Worm (Caenorhabditis elegans): Measurements from ENCODE around the gene F13B12.6.

The F13B12.6 gene

DNA sequence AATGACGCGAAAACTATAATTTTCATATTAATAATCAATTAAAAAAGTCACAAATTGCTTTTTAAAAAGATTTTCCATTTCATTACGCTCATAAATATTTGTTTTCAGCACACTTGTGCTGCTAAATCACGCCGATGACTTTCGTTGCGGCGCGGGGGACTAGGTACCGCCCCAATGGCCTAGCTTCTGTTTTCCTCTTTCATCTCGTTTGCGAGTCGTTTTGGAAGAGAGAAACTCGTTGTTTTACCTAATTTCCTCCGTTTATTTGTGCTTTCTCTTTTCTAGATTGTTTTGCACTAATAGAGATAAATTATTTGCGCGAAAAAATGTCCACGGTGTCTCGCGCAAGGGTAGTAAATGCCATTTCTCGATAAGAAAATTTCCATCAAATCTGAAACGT lies 36.6 kb downstream of the F13B12.6 start:
- TF ChIP-seq Y55F3AM.14 (GFP tag; optimal IDR thresholded peaks at IDR 0.05) (no peak), sma-9 (GFP tag; optimal IDR thresholded peaks at IDR 0.05) (no peak), sma-9 (tag; optimal IDR thresholded peaks at IDR 0.05) (no peak), nhr-237 (tag; optimal IDR thresholded peaks at IDR 0.05) (no peak), mdl-1 (tag; optimal IDR thresholded peaks at IDR 0.05) (no peak), unc-39 (tag; optimal IDR thresholded peaks at IDR 0.05) (no peak), ceh-82 (tag; optimal IDR thresholded peaks at IDR 0.05) (no peak), ztf-11 (tag; optimal IDR thresholded peaks at IDR 0.05) (no peak), mab-5 (tag; optimal IDR thresholded peaks at IDR 0.05) (no peak), nhr-11 (tag; optimal IDR thresholded peaks at IDR 0.05) (no peak), mbf-1 (tag; optimal IDR thresholded peaks at IDR 0.05) (no peak), gmeb-1 (tag; optimal IDR thresholded peaks at IDR 0.05) (no peak), ZK546.5 (tag; optimal IDR thresholded peaks at IDR 0.05) (no peak), ama-1 (optimal IDR thresholded peaks at IDR 0.05) (no peak), nhr-6 (tag; optimal IDR thresholded peaks at IDR 0.05) (no peak), egl-27 (tag; optimal IDR thresholded peaks at IDR 0.05) (no peak), zag-1 (tag; optimal IDR thresholded peaks at IDR 0.05) (no peak), ceh-16 (tag; optimal IDR thresholded peaks at IDR 0.05) (no peak), crh-2 (tag; optimal IDR thresholded peaks at IDR 0.05) (no peak), lin-13 (GFP tag; optimal IDR thresholded peaks at IDR 0.05) (no peak)

DNA sequence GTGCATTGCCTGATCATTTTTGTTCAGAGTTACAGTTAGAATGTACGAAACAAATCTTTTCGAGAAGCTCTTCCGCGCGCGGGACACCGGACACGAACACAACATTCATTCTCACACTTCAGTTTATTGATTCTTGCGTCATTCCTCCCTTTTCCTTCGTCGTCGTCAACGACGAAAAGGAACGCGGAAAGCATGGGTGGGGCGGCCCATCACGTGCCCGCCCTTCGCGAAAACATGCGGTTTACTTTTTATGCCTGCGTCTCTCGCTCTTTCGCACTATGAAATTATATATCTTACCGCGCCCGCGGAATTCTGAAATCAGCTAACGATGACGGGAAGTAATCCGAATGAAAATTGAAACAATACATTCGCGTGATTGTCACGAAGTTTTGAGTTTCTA lies 37.1 kb downstream of the F13B12.6 start:
- TF ChIP-seq ama-1 (optimal IDR thresholded peaks at IDR 0.05) = no peak
- TF ChIP-seq lsy-2 (tag; optimal IDR thresholded peaks at IDR 0.05) = peak in 1 of 2 experiments; percentile 65
- TF ChIP-seq lin-11 (tag; optimal IDR thresholded peaks at IDR 0.05) = peak; percentile 40
- TF ChIP-seq crh-2 (tag; optimal IDR thresholded peaks at IDR 0.05) = peak; percentile 41
- no peak for TF ChIP-seq ceh-82 (tag; optimal IDR thresholded peaks at IDR 0.05)
- TF ChIP-seq sma-3 (GFP tag; optimal IDR thresholded peaks at IDR 0.05) = peak; percentile 53
- no peak for TF ChIP-seq nhr-6 (tag; optimal IDR thresholded peaks at IDR 0.05)
- TF ChIP-seq sma-9 (GFP tag; optimal IDR thresholded peaks at IDR 0.05) = peak; percentile 63
- TF ChIP-seq sma-9 (tag; optimal IDR thresholded peaks at IDR 0.05) = no peak
- peak; percentile 71 for TF ChIP-seq nhr-21 (tag; optimal IDR thresholded peaks at IDR 0.05)
- no peak for TF ChIP-seq fos-1 (tag; optimal IDR thresholded peaks at IDR 0.05)
- peak; percentile 1 to 76 for TF ChIP-seq mdl-1 (tag; optimal IDR thresholded peaks at IDR 0.05)
- TF ChIP-seq blmp-1 (tag; optimal IDR thresholded peaks at IDR 0.05; ENCODE audit: insufficient read depth) = no peak
- TF ChIP-seq skn-1 (tag; optimal IDR thresholded peaks at IDR 0.05) = no peak
- peak; percentile 66 for TF ChIP-seq nhr-129 (tag; optimal IDR thresholded peaks at IDR 0.05)
- peak; percentile 24 for TF ChIP-seq snpc-4 (tag; optimal IDR thresholded peaks at IDR 0.05)
- TF ChIP-seq nhr-25 (tag; optimal IDR thresholded peaks at IDR 0.05) = peak; percentile 55
- no peak for TF ChIP-seq nhr-12 (tag; optimal IDR thresholded peaks at IDR 0.05)
- no peak for TF ChIP-seq Y55F3AM.14 (GFP tag; optimal IDR thresholded peaks at IDR 0.05)
- no peak for TF ChIP-seq ZK546.5 (tag; optimal IDR thresholded peaks at IDR 0.05)
- TF ChIP-seq ztf-1 (GFP tag; conservative IDR thresholded peaks at IDR 0.05) = no peak
- no peak for TF ChIP-seq gmeb-1 (tag; optimal IDR thresholded peaks at IDR 0.05)
- no peak for TF ChIP-seq F13H6.1 (tag; optimal IDR thresholded peaks at IDR 0.05)
- no peak for TF ChIP-seq unc-39 (tag; optimal IDR thresholded peaks at IDR 0.05)
- no peak for TF ChIP-seq egl-27 (tag; optimal IDR thresholded peaks at IDR 0.05)
- no peak for TF ChIP-seq nhr-10 (tag; optimal IDR thresholded peaks at IDR 0.05)
- no peak for TF ChIP-seq unc-55 (GFP tag; optimal IDR thresholded peaks at IDR 0.05)
- TF ChIP-seq C34F6.9 (tag; optimal IDR thresholded peaks at IDR 0.05) = peak; percentile 79
- TF ChIP-seq nhr-77 (tag; optimal IDR thresholded peaks at IDR 0.05) = no peak
- peak; percentile 23 for TF ChIP-seq sem-4 (tag; optimal IDR thresholded peaks at IDR 0.05)
- no peak for TF ChIP-seq mab-5 (tag; optimal IDR thresholded peaks at IDR 0.05)

DNA sequence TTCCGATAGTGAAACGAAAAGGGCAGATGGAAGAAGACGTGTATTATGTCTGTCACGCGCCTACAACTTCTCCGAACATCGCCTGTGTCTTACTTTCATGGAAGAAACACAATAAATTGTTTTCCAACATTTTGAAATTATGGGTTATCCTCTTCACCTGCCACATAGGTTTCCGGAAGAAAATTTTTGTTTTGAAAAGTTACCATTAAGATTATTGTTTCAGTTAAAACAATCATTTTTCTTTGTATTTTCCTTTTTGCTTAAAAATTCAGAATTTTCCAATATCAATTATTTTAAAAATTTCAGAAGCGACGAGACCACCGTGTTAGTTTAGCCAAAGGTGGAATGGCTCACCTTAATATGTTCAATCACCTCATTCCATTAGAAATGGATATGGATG lies 43.1 kb downstream of the F13B12.6 start, which contains the start of gene mask-1:
TSS of gene mask-1 (plus strand) at position 301 of the 400 bp plus-strand sequence.
- no peak for TF ChIP-seq alr-1 (tag; optimal IDR thresholded peaks at IDR 0.05)
- no peak for TF ChIP-seq peb-1 (tag; optimal IDR thresholded peaks at IDR 0.05)
- no peak for TF ChIP-seq unc-62 (GFP tag; optimal IDR thresholded peaks at IDR 0.05)
- no peak for TF ChIP-seq unc-55 (GFP tag; optimal IDR thresholded peaks at IDR 0.05)
- no peak for TF ChIP-seq F13H6.1 (tag; optimal IDR thresholded peaks at IDR 0.05)
- TF ChIP-seq ztf-1 (GFP tag; conservative IDR thresholded peaks at IDR 0.05) = no peak
- no peak for TF ChIP-seq nhr-237 (tag; optimal IDR thresholded peaks at IDR 0.05)
- TF ChIP-seq nhr-10 (tag; optimal IDR thresholded peaks at IDR 0.05) = no peak

Data from whole organism, L2 larva.